Fruit fly (Drosophila melanogaster) whole organism, embryonic: ENCODE results near the gene rut.

ENCODE experiments used
- Atf3 ChIP-seq: fragments of 200-800 bp; sonication (Bioruptor generic); optimal IDR thresholded peaks from 3 replicates; lab custom pipeline; 2016; ENCODE audit warnings: missing biosample characterization, missing genetic modification characterization
- Atf6 ChIP-seq: fragments of 200-800 bp; sonication (Bioruptor generic); IDR thresholded peaks from 2 replicates; pipeline ENCODE4 v1.3.6; 2022; ENCODE audit warnings: missing biosample characterization, missing genetic modification characterization
- BEAF-32 ChIP-seq: fragments of 200-800 bp; sonication (Bioruptor generic); optimal IDR thresholded peaks from 3 replicates; lab custom pipeline; 2017; ENCODE audit warnings: missing biosample characterization, missing genetic modification characterization, mild to moderate bottlenecking, moderate library complexity, missing genetic modification reagents
- CG10321 ChIP-seq: fragments of 200-800 bp; sonication (Bioruptor generic); IDR thresholded peaks from 2 replicates; pipeline ENCODE4 v1.3.6; 2022; ENCODE audit warnings: missing biosample characterization, missing genetic modification characterization
- CG11085 ChIP-seq: fragments of 200-800 bp; sonication (Bioruptor generic); IDR thresholded peaks from 2 replicates; pipeline ENCODE4 v1.3.6; 2022; ENCODE audit warnings: missing biosample characterization, missing genetic modification characterization
- CG13624 ChIP-seq: fragments of 200-800 bp; sonication (Bioruptor generic); optimal IDR thresholded peaks from 2 replicates; lab custom pipeline; 2016; ENCODE audit warnings: missing biosample characterization, missing genetic modification characterization
- CG14050 ChIP-seq: fragments of 200-800 bp; sonication (Bioruptor generic); IDR thresholded peaks from 3 replicates; pipeline ENCODE4 v1.3.6; 2022; ENCODE audit warnings: missing biosample characterization, missing genetic modification characterization
- CG17829 ChIP-seq: fragments of 200-800 bp; optimal IDR thresholded peaks from 2 replicates; lab custom pipeline; 2019; ENCODE audit warnings: missing biosample characterization, mild to moderate bottlenecking, missing genetic modification characterization, moderate library complexity
- CG2116 ChIP-seq: fragments of 200-800 bp; sonication (Bioruptor generic); optimal IDR thresholded peaks from 3 replicates; lab custom pipeline; 2018; ENCODE audit warnings: missing biosample characterization, mild to moderate bottlenecking, missing genetic modification characterization
- CG31224 ChIP-seq: fragments of 200-800 bp; sonication (Bioruptor generic); IDR thresholded peaks from 2 replicates; pipeline ENCODE4 v1.3.6; 2022; ENCODE audit warnings: missing biosample characterization, missing genetic modification characterization
- CG3281 ChIP-seq: fragments of 200-800 bp; sonication (Bioruptor generic); optimal IDR thresholded peaks from 3 replicates; lab custom pipeline; 2017; ENCODE audit warnings: missing biosample characterization, mild to moderate bottlenecking, missing genetic modification characterization
- CG4360 ChIP-seq: fragments of 200-800 bp; sonication (Bioruptor generic); IDR thresholded peaks from 2 replicates; pipeline ENCODE4 v1.3.6; 2022; ENCODE audit warnings: missing biosample characterization, missing genetic modification characterization
- CG5245 ChIP-seq: fragments of 200-800 bp; sonication (Bioruptor generic); optimal IDR thresholded peaks from 3 replicates; lab custom pipeline; 2016; ENCODE audit warnings: missing biosample characterization, missing genetic modification characterization
- CG7357 ChIP-seq: fragments of 200-800 bp; sonication (Bioruptor generic); IDR thresholded peaks from 3 replicates; pipeline ENCODE4 v1.3.6; 2022; ENCODE audit warnings: missing biosample characterization, missing genetic modification characterization
- CG7963 ChIP-seq: fragments of 200-800 bp; sonication (Bioruptor generic); IDR thresholded peaks from 3 replicates; pipeline ENCODE4 v1.3.6; 2022; ENCODE audit warnings: missing biosample characterization, missing genetic modification characterization; ENCODE audit not compliant: partially characterized antibody
- CG8359 ChIP-seq: fragments of 200-800 bp; sonication (Bioruptor generic); optimal IDR thresholded peaks from 2 replicates; lab custom pipeline; 2017; ENCODE audit warnings: missing biosample characterization, mild to moderate bottlenecking, missing genetic modification characterization, borderline replicate concordance
- CG9727 ChIP-seq: fragments of 200-800 bp; sonication (Bioruptor generic); optimal IDR thresholded peaks from 3 replicates; lab custom pipeline; 2017; ENCODE audit warnings: missing biosample characterization, mild to moderate bottlenecking, missing genetic modification characterization
- E2f1 ChIP-seq: fragments of 200-800 bp; sonication (Bioruptor generic); IDR thresholded peaks from 2 replicates; pipeline ENCODE4 v1.3.6; 2022; ENCODE audit warnings: missing biosample characterization, missing genetic modification characterization
- H15 ChIP-seq: fragments of 200-800 bp; sonication (Bioruptor generic); IDR thresholded peaks from 3 replicates; pipeline ENCODE4 v1.3.6; 2022; ENCODE audit warnings: missing biosample characterization, missing genetic modification characterization
- HHEX ChIP-seq: fragments of 200-800 bp; sonication (Bioruptor generic); optimal IDR thresholded peaks from 3 replicates; lab custom pipeline; 2017; ENCODE audit warnings: missing biosample characterization, mild to moderate bottlenecking, missing genetic modification characterization, missing genetic modification reagents
- Optix ChIP-seq: fragments of 200-800 bp; sonication (Bioruptor generic); IDR thresholded peaks from 3 replicates; pipeline ENCODE4 v1.3.6; 2022; ENCODE audit warnings: missing biosample characterization, missing genetic modification characterization
- Taf1 ChIP-seq: fragments of 200-800 bp; sonication (Bioruptor generic); IDR thresholded peaks from 2 replicates; pipeline ENCODE4 v1.3.6; 2022; ENCODE audit warnings: missing biosample characterization, missing genetic modification characterization
- Trl ChIP-seq, 3 experiments: fragments of >200 bp in 2 of 3; fragments of 200-800 bp in 1 of 3; sonication (Bioruptor generic) in 1 of 3; optimal IDR thresholded peaks; 2 replicates in 1 of 3; 3 replicates in 2 of 3; lab custom pipeline; 2016 to 2017; ENCODE audit warnings: missing biosample characterization in 1 of 3, missing genetic modification characterization in 1 of 3
- ase ChIP-seq: fragments of 200-800 bp; sonication (Bioruptor generic); IDR thresholded peaks from 3 replicates; pipeline ENCODE4 v1.3.6; 2022; ENCODE audit warnings: missing biosample characterization, missing genetic modification characterization
- ash1 ChIP-seq: fragments of 200-800 bp; sonication (Bioruptor generic); optimal IDR thresholded peaks from 2 replicates; lab custom pipeline; 2018; ENCODE audit warnings: missing biosample characterization, mild to moderate bottlenecking, missing genetic modification characterization
- btn ChIP-seq: fragments of 200-800 bp; sonication (Bioruptor generic); optimal IDR thresholded peaks from 2 replicates; lab custom pipeline; 2016; ENCODE audit warnings: missing biosample characterization, missing genetic modification characterization
- chinmo ChIP-seq: fragments of 200-800 bp; sonication (Bioruptor generic); IDR thresholded peaks from 4 replicates; pipeline ENCODE4 v1.3.6; 2022; ENCODE audit warnings: missing biosample characterization, missing genetic modification characterization; ENCODE audit not compliant: partially characterized antibody
- crc ChIP-seq: fragments of 200-800 bp; sonication (Bioruptor generic); optimal IDR thresholded peaks from 2 replicates; lab custom pipeline; 2016; ENCODE audit warnings: missing biosample characterization, missing genetic modification characterization
- croc ChIP-seq: fragments of 200-800 bp; sonication (Bioruptor generic); conservative IDR thresholded peaks from 3 replicates; pipeline ENCODE4 v1.3.6; 2022; ENCODE audit warnings: missing biosample characterization, missing genetic modification characterization
- cwo ChIP-seq: fragments of 200-800 bp; sonication (Bioruptor generic); optimal IDR thresholded peaks from 3 replicates; lab custom pipeline; 2017; ENCODE audit warnings: missing biosample characterization, missing genetic modification characterization, mild to moderate bottlenecking, moderate library complexity, missing genetic modification reagents
- dmrt99B ChIP-seq: fragments of 200-800 bp; sonication (Bioruptor generic); optimal IDR thresholded peaks from 2 replicates; lab custom pipeline; 2018; ENCODE audit warnings: missing biosample characterization, mild to moderate bottlenecking, missing genetic modification characterization, moderate library complexity
- ems ChIP-seq: fragments of 200-800 bp; sonication (Bioruptor generic); optimal IDR thresholded peaks from 3 replicates; lab custom pipeline; 2016; ENCODE audit warnings: missing biosample characterization, missing genetic modification characterization
- fd64A ChIP-seq: fragments of 200-800 bp; sonication (Bioruptor generic); optimal IDR thresholded peaks from 3 replicates; lab custom pipeline; 2018; ENCODE audit warnings: missing biosample characterization, mild to moderate bottlenecking, missing genetic modification characterization
- ftz-f1 ChIP-seq: fragments of 200-800 bp; sonication (Bioruptor generic); optimal IDR thresholded peaks from 2 replicates; lab custom pipeline; 2016; ENCODE audit warnings: missing biosample characterization, missing genetic modification characterization
- gfzf ChIP-seq: fragments of 200-800 bp; sonication (Bioruptor generic); optimal IDR thresholded peaks from 2 replicates; lab custom pipeline; 2016; ENCODE audit warnings: missing biosample characterization, mild to moderate bottlenecking, missing genetic modification characterization, moderate library complexity
- h ChIP-seq: fragments of >200 bp; optimal IDR thresholded peaks from 2 replicates; lab custom pipeline; 2017
- ham ChIP-seq: fragments of 200-800 bp; sonication (Bioruptor generic); IDR thresholded peaks from 2 replicates; pipeline ENCODE4 v1.3.6; 2022; ENCODE audit warnings: missing biosample characterization, missing genetic modification characterization
- hth ChIP-seq: fragments of >200 bp; optimal IDR thresholded peaks from 2 replicates; lab custom pipeline; 2017; ENCODE audit warnings: inconsistent platforms
- jumu ChIP-seq: fragments of 200-800 bp; sonication (Bioruptor generic); optimal IDR thresholded peaks from 3 replicates; lab custom pipeline; 2016; ENCODE audit warnings: missing biosample characterization, missing genetic modification characterization
- lola ChIP-seq, 3 experiments: fragments of >200 bp in 2 of 3; fragments of 200-800 bp in 1 of 3; sonication (Bioruptor generic) in 1 of 3; optimal IDR thresholded peaks; 2 replicates each; lab custom pipeline; 2017 to 2019; ENCODE audit warnings: missing biosample characterization in 3 of 3, missing genetic modification characterization in 3 of 3, mild to moderate bottlenecking in 1 of 3, moderate library complexity in 1 of 3
- mirr ChIP-seq: fragments of 200-800 bp; sonication (Bioruptor generic); optimal IDR thresholded peaks from 3 replicates; lab custom pipeline; 2018; ENCODE audit warnings: missing biosample characterization, mild to moderate bottlenecking, missing genetic modification characterization
- oc ChIP-seq: fragments of 200-800 bp; sonication (Bioruptor generic); optimal IDR thresholded peaks from 2 replicates; lab custom pipeline; 2018; ENCODE audit warnings: missing biosample characterization, mild to moderate bottlenecking, missing genetic modification characterization, moderate library complexity
- pb ChIP-seq: fragments of 200-800 bp; sonication (Bioruptor generic); optimal IDR thresholded peaks from 3 replicates; lab custom pipeline; 2016; ENCODE audit warnings: missing biosample characterization, missing genetic modification characterization
- pfk ChIP-seq: fragments of 200-800 bp; sonication (Bioruptor generic); optimal IDR thresholded peaks from 2 replicates; lab custom pipeline; 2018; ENCODE audit warnings: missing biosample characterization, mild to moderate bottlenecking, missing genetic modification characterization, moderate library complexity
- repo ChIP-seq: fragments of 200-800 bp; sonication (Bioruptor generic); optimal IDR thresholded peaks from 2 replicates; lab custom pipeline; 2016; ENCODE audit warnings: missing biosample characterization, missing genetic modification characterization
- sens ChIP-seq: fragments of 200-800 bp; sonication (Bioruptor generic); peaks from one replicate; lab custom pipeline; 2016; ENCODE audit warnings: missing biosample characterization, missing genetic modification characterization
- sim ChIP-seq: fragments of 200-800 bp; sonication (Bioruptor generic); IDR thresholded peaks from 2 replicates; pipeline ENCODE4 v1.3.6; 2022; ENCODE audit warnings: missing biosample characterization, missing genetic modification characterization
- so ChIP-seq: fragments of 200-800 bp; sonication (Bioruptor generic); IDR thresholded peaks from 3 replicates; pipeline ENCODE4 v1.3.6; 2022; ENCODE audit warnings: missing biosample characterization, missing genetic modification characterization
- sob ChIP-seq: fragments of 200-800 bp; sonication (Bioruptor generic); IDR thresholded peaks from 2 replicates; pipeline ENCODE4 v1.3.6; 2022; ENCODE audit warnings: missing biosample characterization, missing genetic modification characterization
- tap ChIP-seq: fragments of 200-800 bp; optimal IDR thresholded peaks from 3 replicates; lab custom pipeline; 2019; ENCODE audit warnings: missing biosample characterization, mild to moderate bottlenecking, missing genetic modification characterization, moderate library complexity

rut gene

DNA sequence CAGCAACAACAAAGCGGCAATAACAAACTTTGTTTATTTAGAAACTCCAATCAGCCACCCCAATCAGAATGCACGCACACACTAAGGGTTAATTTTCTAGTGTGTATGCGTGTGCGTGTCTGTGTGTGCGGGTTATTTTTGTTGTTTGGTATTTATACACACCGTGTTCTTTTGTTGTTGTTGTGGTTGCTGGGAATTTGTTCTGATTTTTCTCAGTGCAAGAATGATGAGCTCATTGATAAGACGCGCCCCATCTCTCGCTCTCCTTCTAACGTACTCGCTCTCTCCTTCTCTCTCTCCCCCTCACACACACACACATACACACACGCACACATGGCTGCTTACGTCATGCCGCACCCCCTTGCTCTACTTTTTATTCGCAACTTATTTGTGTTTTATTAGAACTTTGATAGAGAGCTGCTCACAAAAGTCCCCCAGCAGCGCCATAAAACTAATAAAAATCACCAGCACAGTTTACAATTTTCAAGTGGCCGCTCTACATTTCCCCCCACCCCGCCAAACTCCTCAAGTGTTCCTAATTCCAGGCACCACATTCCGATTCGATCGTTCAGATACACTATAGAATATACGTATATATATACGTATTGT, 14.0 kb upstream of the rut start (continued):
- TF ChIP-seq CG17829 (tag; lab: Kevin White, UChicago) (peak; percentile 1), CG3281 (GFP tag; lab: Kevin White, UChicago) (peak; percentile 58), H15 (no peak), Atf3 (GFP tag; lab: Kevin White, UChicago) (peak; percentile 88), sens (peak; percentile 71), Taf1 (GFP tag; lab: Robert Waterston, UW) (peak; percentile 63; the same call in 1 of the 2 replicates), ftz-f1 (GFP tag; lab: Kevin White, UChicago) (no peak), CG5245 (GFP tag; lab: Kevin White, UChicago) (peak; percentile 4), oc (tag; lab: Kevin White, UChicago) (peak; percentile 26), crc (GFP tag; lab: Kevin White, UChicago) (peak; percentile 42), Optix (peak; percentile 53; the same call in 1 of the 3 replicates), ase (GFP tag; lab: Robert Waterston, UW) (peak; percentile 15; the same call in 1 of the 3 replicates), h (lab: Kevin White, UChicago) (no peak), tap (tag; lab: Kevin White, UChicago) (no peak), sim (GFP tag; lab: Robert Waterston, UW) (no peak), croc (GFP tag; lab: Robert Waterston, UW) (no peak), sob (GFP tag; lab: Robert Waterston, UW) (peak; percentile 77), CG7963 (GFP tag; lab: Robert Waterston, UW) (no peak), CG8359 (GFP tag; lab: Kevin White, UChicago) (peak; percentile 34), gfzf (no peak), ham (peak; percentile 27; the same call in 1 of the 2 replicates), hth (lab: Kevin White, UChicago) (no peak), CG2116 (GFP tag; lab: Kevin White, UChicago) (no peak), CG10321 (GFP tag; lab: Robert Waterston, UW) (no peak), fd64A (GFP tag; lab: Kevin White, UChicago) (peak; percentile 9), lola (GFP tag; optimal IDR thresholded peaks at IDR 0.05; lab: Kevin White, UChicago) (no peak), E2f1 (GFP tag; lab: Robert Waterston, UW) (peak; percentile 14; the same call in 1 of the 2 replicates), ash1 (GFP tag; lab: Kevin White, UChicago) (no peak), Trl (optimal IDR thresholded peaks at IDR 0.05; lab: Kevin White, UChicago) (peak in 1 of 2 experiments; percentile 83), Trl (GFP tag; optimal IDR thresholded peaks at IDR 0.05; lab: Kevin White, UChicago) (peak; percentile 65), CG4360 (GFP tag; lab: Robert Waterston, UW) (peak; percentile 93), CG14050 (GFP tag; lab: Robert Waterston, UW) (peak; percentile 36; the same call in 1 of the 3 replicates), CG31224 (GFP tag; lab: Robert Waterston, UW) (peak; percentile 47), HHEX (GFP tag; lab: Kevin White, UChicago) (peak; percentile 39), mirr (GFP tag; lab: Kevin White, UChicago) (peak; percentile 26), pfk (no peak), ems (GFP tag; lab: Kevin White, UChicago) (peak; percentile 24), Atf6 (peak; percentile 66), so (GFP tag; lab: Robert Waterston, UW) (0 out of 3 replicates have a peak, but pooled peaks have one; percentile 26), CG7357 (GFP tag; lab: Robert Waterston, UW) (no peak), chinmo (GFP tag; lab: Robert Waterston, UW) (0 out of 4 replicates have a peak, but pooled peaks have one; percentile 68), jumu (GFP tag; lab: Kevin White, UChicago) (peak; percentile 28), CG11085 (GFP tag; lab: Robert Waterston, UW) (0 out of 2 replicates have a peak, but pooled peaks have one; percentile 24), repo (GFP tag; lab: Kevin White, UChicago) (no peak), CG13624 (GFP tag; lab: Kevin White, UChicago) (peak; percentile 37), dmrt99B (tag; lab: Kevin White, UChicago) (peak; percentile 30), CG9727 (GFP tag; lab: Kevin White, UChicago) (peak; percentile 42), cwo (GFP tag; lab: Kevin White, UChicago) (peak; percentile 47), btn (peak; percentile 7), BEAF-32 (GFP tag; lab: Kevin White, UChicago) (no peak), pb (GFP tag; lab: Kevin White, UChicago) (peak; percentile 4)
